Worm (Caenorhabditis elegans) whole organism, midembryonic: ENCODE results near the gene F21C10.11.

Experiments
- T22C8.4 ChIP-seq: fragments of 200-800 bp; sonication (Bioruptor generic); IDR thresholded peaks from 2 replicates; pipeline ENCODE4 v1.3.6; 2022; ENCODE audit warnings: missing genetic modification characterization, missing compliant biosample characterization
- flt-1 ChIP-seq: fragments of 200-800 bp; sonication (Bioruptor generic); IDR thresholded peaks from 2 replicates; pipeline ENCODE4 v1.3.6; 2022; ENCODE audit warnings: missing genetic modification characterization, missing compliant biosample characterization
- klf-2 ChIP-seq: fragments of 200-800 bp; sonication (Bioruptor generic); conservative IDR thresholded peaks from 2 replicates; pipeline ENCODE4 v1.3.6; 2022; ENCODE audit warnings: missing genetic modification reagents, missing genetic modification characterization, missing compliant biosample characterization
- med-1 ChIP-seq: sonication (generic microtip); optimal IDR thresholded peaks from 2 replicates; lab custom pipeline; 2017; ENCODE audit warnings: missing genetic modification characterization, mild to moderate bottlenecking, missing compliant biosample characterization, antibody characterized with exemption, missing genetic modification reagents; ENCODE audit not compliant: insufficient read depth
- ref-1 ChIP-seq: fragments of 200-800 bp; sonication (Bioruptor generic); conservative IDR thresholded peaks from 2 replicates; pipeline ENCODE4 v1.3.6; 2022; ENCODE audit warnings: missing genetic modification reagents, missing genetic modification characterization, missing compliant biosample characterization
- tab-1 ChIP-seq: fragments of 200-800 bp; sonication (Bioruptor generic); IDR thresholded peaks from 2 replicates; pipeline ENCODE4 v1.3.6; 2022; ENCODE audit warnings: missing genetic modification characterization, missing compliant biosample characterization
- ztf-23 ChIP-seq: fragments of 200-800 bp; sonication (Bioruptor generic); IDR thresholded peaks from 2 replicates; pipeline ENCODE4 v1.3.6; 2022; ENCODE audit warnings: missing genetic modification reagents, missing genetic modification characterization, missing compliant biosample characterization
- ztf-29 ChIP-seq: fragments of 200-800 bp; sonication (Bioruptor generic); IDR thresholded peaks from 2 replicates; pipeline ENCODE4 v1.3.6; 2022; ENCODE audit warnings: missing genetic modification reagents, missing genetic modification characterization, missing compliant biosample characterization

- TF ChIP-seq ztf-23 (GFP tag; lab: Robert Waterston, UW) (no peak), T22C8.4 (GFP tag; lab: Robert Waterston, UW) (no peak), tab-1 (GFP tag; lab: Robert Waterston, UW) (no peak), flt-1 (GFP tag; lab: Robert Waterston, UW) (no peak), klf-2 (GFP tag; lab: Robert Waterston, UW) (no peak), ztf-29 (GFP tag; lab: Robert Waterston, UW) (no peak), ref-1 (no peak), med-1 (GFP tag; lab: Kevin White, UChicago) (no peak)
These were observed 37.4 kb upstream of the F21C10.11 start for ce11 chrV:9085845-9086244.
